Fruit fly (Drosophila melanogaster): ENCODE data around the gene OtopLc.

DNA sequence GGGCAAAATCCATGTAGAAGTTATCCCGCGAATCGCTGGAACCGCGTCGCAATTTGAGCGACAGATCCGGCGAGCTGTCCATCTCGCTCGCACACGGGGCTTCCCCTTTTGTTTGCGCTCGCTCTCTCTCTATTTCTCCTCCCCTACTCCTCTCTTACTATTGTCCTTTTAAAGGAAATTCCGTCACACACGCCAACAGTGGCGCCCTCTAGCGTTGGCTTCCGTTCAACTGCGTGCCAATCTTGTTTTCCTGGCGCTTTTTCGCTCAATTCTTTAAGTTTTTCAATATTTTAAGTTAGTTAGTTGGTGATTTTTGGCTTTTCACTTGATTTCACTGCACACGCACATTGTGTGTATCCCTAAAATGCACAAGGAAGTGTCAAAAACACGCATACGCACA is 690 bp downstream of the OtopLc start:
- TF ChIP-seq CG8159 (tag; optimal IDR thresholded peaks at IDR 0.05) (no peak), CG13204 (GFP tag; optimal IDR thresholded peaks at IDR 0.05) (no peak), CG34367 (tag; optimal IDR thresholded peaks at IDR 0.05) (no peak), CG9948 (tag; optimal IDR thresholded peaks at IDR 0.05) (no peak), CG32121 (GFP tag; IDR thresholded peaks at IDR 0.05) (no peak), D1 (tag; optimal IDR thresholded peaks at IDR 0.05) (no peak), Snoo (tag; optimal IDR thresholded peaks at IDR 0.05) (no peak), EcR (GFP tag; optimal IDR thresholded peaks at IDR 0.05) (no peak), CG12605 (GFP tag; IDR thresholded peaks at IDR 0.05) (no peak), Pif1B (GFP tag; optimal IDR thresholded peaks at IDR 0.05) (no peak), CG15710 (tag; optimal IDR thresholded peaks at IDR 0.05) (no peak)
